Fruit fly (Drosophila melanogaster): Measurements from ENCODE around the gene Ugt302K1.

The Ugt302K1 gene

DNA sequence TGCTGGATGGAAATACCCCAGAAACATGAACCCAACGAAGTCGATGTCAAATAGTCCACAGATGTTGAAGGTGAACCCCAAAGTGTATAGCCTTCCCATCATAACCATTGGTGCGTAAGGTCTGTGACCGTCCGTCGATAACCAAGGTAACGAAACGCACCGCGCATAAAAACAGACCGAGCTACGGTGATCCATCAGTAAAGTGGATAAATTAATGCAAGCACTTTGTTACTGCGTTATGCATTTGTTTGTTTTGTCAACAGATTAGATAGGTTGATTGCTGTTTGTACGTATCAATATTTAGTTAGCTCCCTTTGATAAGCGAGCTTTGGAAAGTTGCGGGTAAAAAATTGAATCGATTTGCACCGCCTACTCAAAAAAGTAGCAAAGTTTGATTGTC is 24.7 kb upstream of the Ugt302K1 start (continued):
- no peak for TF ChIP-seq caup (GFP tag; optimal IDR thresholded peaks at IDR 0.05; ENCODE audit: severe bottlenecking)
- TF ChIP-seq Hr51 (GFP tag; optimal IDR thresholded peaks at IDR 0.05): peak in 1 of 2 experiments; percentile 14
- TF ChIP-seq psq (GFP tag; optimal IDR thresholded peaks at IDR 0.05): no peak
- TF ChIP-seq cad (GFP tag; optimal IDR thresholded peaks at IDR 0.05): no peak
- no peak for TF ChIP-seq CG5953 (GFP tag; IDR thresholded peaks at IDR 0.05)
- TF ChIP-seq HLHmδ (GFP tag; optimal IDR thresholded peaks at IDR 0.05): no peak
- TF ChIP-seq CG14710 (tag; optimal IDR thresholded peaks at IDR 0.05): no peak
- TF ChIP-seq lilli (GFP tag; optimal IDR thresholded peaks at IDR 0.05): no peak
- no peak for TF ChIP-seq chm (GFP tag; IDR thresholded peaks at IDR 0.05)
- TF ChIP-seq stc (GFP tag; IDR thresholded peaks at IDR 0.05): no peak
- TF ChIP-seq CG1602 (GFP tag; optimal IDR thresholded peaks at IDR 0.05): no peak
- TF ChIP-seq hbn (GFP tag; IDR thresholded peaks at IDR 0.05; ENCODE audit: partially characterized antibody): no peak
- no peak for TF ChIP-seq CG10274 (GFP tag; optimal IDR thresholded peaks at IDR 0.05)
- no peak for TF ChIP-seq HmgD (GFP tag; optimal IDR thresholded peaks at IDR 0.05)
- TF ChIP-seq ab (GFP tag; optimal IDR thresholded peaks at IDR 0.05): no peak
- TF ChIP-seq CG12769 (tag; optimal IDR thresholded peaks at IDR 0.05): peak; percentile 12
- no peak for TF ChIP-seq CG1647 (GFP tag; optimal IDR thresholded peaks at IDR 0.05)
- TF ChIP-seq usp (GFP tag; optimal IDR thresholded peaks at IDR 0.05): no peak
- no peak for TF ChIP-seq danr (GFP tag; IDR thresholded peaks at IDR 0.05)
- TF ChIP-seq CG2678 (tag; optimal IDR thresholded peaks at IDR 0.05): peak; percentile 28
- no peak for TF ChIP-seq CG9797 (GFP tag; optimal IDR thresholded peaks at IDR 0.05)
- TF ChIP-seq CG12236 (GFP tag; optimal IDR thresholded peaks at IDR 0.05): no peak
- no peak for TF ChIP-seq disco-r (GFP tag; optimal IDR thresholded peaks at IDR 0.05)
- TF ChIP-seq CG1529 (GFP tag; optimal IDR thresholded peaks at IDR 0.05): no peak
- TF ChIP-seq gce (GFP tag; IDR thresholded peaks at IDR 0.05): no peak
- no peak for TF ChIP-seq CG2116 (GFP tag; optimal IDR thresholded peaks at IDR 0.05)
- TF ChIP-seq run (tag; optimal IDR thresholded peaks at IDR 0.05): no peak
- TF ChIP-seq CG13775 (GFP tag; optimal IDR thresholded peaks at IDR 0.05): no peak
- TF ChIP-seq seq (GFP tag; IDR thresholded peaks at IDR 0.05): no peak
- TF ChIP-seq CG9215 (GFP tag; IDR thresholded peaks at IDR 0.05): no peak
- TF ChIP-seq Nf-YB (GFP tag; optimal IDR thresholded peaks at IDR 0.05): no peak
- TF ChIP-seq knrl (GFP tag; IDR thresholded peaks at IDR 0.05; ENCODE audit: partially characterized antibody): no peak
- no peak for TF ChIP-seq Awh (GFP tag; IDR thresholded peaks at IDR 0.05)
- TF ChIP-seq CG17829 (tag; optimal IDR thresholded peaks at IDR 0.05): no peak
- TF ChIP-seq Mrtf (GFP tag; IDR thresholded peaks at IDR 0.05): no peak
- TF ChIP-seq CG4282 (GFP tag; optimal IDR thresholded peaks at IDR 0.05): no peak
- no peak for TF ChIP-seq Bdp1 (GFP tag; optimal IDR thresholded peaks at IDR 0.05)
- TF ChIP-seq CG6854 (GFP tag; optimal IDR thresholded peaks at IDR 0.05): no peak
- TF ChIP-seq Oli (tag; optimal IDR thresholded peaks at IDR 0.05): no peak
- no peak for TF ChIP-seq lov (optimal IDR thresholded peaks at IDR 0.05)
- no peak for TF ChIP-seq lov (GFP tag; IDR thresholded peaks at IDR 0.05)
- TF ChIP-seq CG1792 (GFP tag; optimal IDR thresholded peaks at IDR 0.05): no peak
- TF ChIP-seq Asciz (GFP tag; optimal IDR thresholded peaks at IDR 0.05): peak; percentile 38
- no peak for TF ChIP-seq CG8478 (optimal IDR thresholded peaks at IDR 0.05)
- no peak for TF ChIP-seq CG14441 (GFP tag; IDR thresholded peaks at IDR 0.05)
- TF ChIP-seq phol (tag; optimal IDR thresholded peaks at IDR 0.05): no peak
- no peak for TF ChIP-seq ttk (GFP tag; IDR thresholded peaks at IDR 0.05)
- TF ChIP-seq sr (GFP tag; IDR thresholded peaks at IDR 0.05): no peak
- TF ChIP-seq CG5245 (GFP tag; optimal IDR thresholded peaks at IDR 0.05): no peak
- no peak for TF ChIP-seq Lim3 (GFP tag; IDR thresholded peaks at IDR 0.05)
- no peak for TF ChIP-seq dati (GFP tag; IDR thresholded peaks at IDR 0.05)
- TF ChIP-seq CG3847 (GFP tag; IDR thresholded peaks at IDR 0.05): no peak
- no peak for TF ChIP-seq Kr (GFP tag; optimal IDR thresholded peaks at IDR 0.05)
- TF ChIP-seq repo (GFP tag; optimal IDR thresholded peaks at IDR 0.05): no peak
